Worm (Caenorhabditis elegans): ENCODE data around the gene dao-4.

ce11 chrX:10060475-10061011 is 14.5 kb upstream of the dao-4 start, which contains the start of gene ZC373.3:
- TF ChIP-seq zag-1 (tag; optimal IDR thresholded peaks at IDR 0.05), result no peak
- no peak for TF ChIP-seq mab-5 (tag; optimal IDR thresholded peaks at IDR 0.05)

All from whole organism, L2 larva.